Worm (Caenorhabditis elegans) whole organism, L1 larva: Measurements from ENCODE around the gene C05B5.5.

Experiments used
- elt-2 ChIP-seq: sonication (generic microtip); optimal IDR thresholded peaks from 2 replicates; lab custom pipeline; 2016; ENCODE audit warnings: missing genetic modification characterization, mild to moderate bottlenecking, inconsistent platforms, missing compliant biosample characterization, missing genetic modification reagents
- fkh-10 ChIP-seq: sonication (generic microtip); optimal IDR thresholded peaks from 2 replicates; lab custom pipeline; 2017; ENCODE audit warnings: missing biosample characterization, missing genetic modification reagents, missing genetic modification characterization
- hlh-17 ChIP-seq: fragments of 200-800 bp; sonication (Bioruptor generic); optimal IDR thresholded peaks from 2 replicates; lab custom pipeline; 2018; ENCODE audit warnings: missing genetic modification characterization, mild to moderate bottlenecking, missing compliant biosample characterization, moderate library complexity, borderline replicate concordance
- jun-1 ChIP-seq: fragments of 150-350 bp; optimal IDR thresholded peaks from 2 replicates; lab custom pipeline; 2014; ENCODE audit warnings: missing biosample characterization, missing genetic modification reagents, missing genetic modification characterization
- nhr-237 ChIP-seq: fragments of 150-350 bp; optimal IDR thresholded peaks from 2 replicates; lab custom pipeline; 2014; ENCODE audit warnings: missing biosample characterization, missing genetic modification characterization
- nhr-28 ChIP-seq: fragments of 150-350 bp; optimal IDR thresholded peaks from 2 replicates; lab custom pipeline; 2014; ENCODE audit warnings: missing biosample characterization, missing genetic modification characterization
- pqm-1 ChIP-seq: sonication (generic microtip); optimal IDR thresholded peaks from 3 replicates; lab custom pipeline; 2017; ENCODE audit warnings: missing biosample characterization, missing genetic modification characterization
- unc-98 ChIP-seq: fragments of 200-800 bp; sonication (Bioruptor generic); IDR thresholded peaks from 2 replicates; pipeline ENCODE4 v1.3.6; 2022; ENCODE audit warnings: missing genetic modification characterization, missing compliant biosample characterization

DNA sequence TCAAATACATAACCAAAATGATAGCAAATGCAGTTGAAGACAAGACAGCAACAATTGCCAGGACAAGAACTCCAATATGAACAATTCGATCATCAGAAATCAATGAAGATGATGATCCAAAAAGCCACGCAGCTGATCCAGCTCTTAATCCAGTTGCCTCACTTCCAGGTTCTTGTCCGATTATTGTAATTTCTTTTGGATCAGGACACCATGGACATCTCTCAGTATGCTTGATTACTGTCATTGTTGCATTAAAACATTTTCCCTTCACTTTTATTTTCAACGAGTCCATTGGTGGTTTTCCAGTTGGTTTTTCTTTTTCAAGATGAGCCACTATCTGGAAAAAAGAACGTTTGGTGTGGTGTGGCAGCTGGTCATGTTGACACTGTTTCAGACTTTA is 36.7 kb upstream of the C05B5.5 start:
- TF ChIP-seq elt-2 (tag; lab: Kevin White, UChicago) (no peak), jun-1 (tag; lab: Kevin White, UChicago) (no peak), unc-98 (GFP tag; lab: Robert Waterston, UW) (no peak), fkh-10 (no peak), hlh-17 (GFP tag; lab: Kevin White, UChicago) (no peak), nhr-237 (no peak), pqm-1 (tag; lab: Kevin White, UChicago) (no peak), nhr-28 (tag; lab: Kevin White, UChicago) (no peak)
